Worm (Caenorhabditis elegans) whole organism, midembryonic: ENCODE data around the gene col-78.

ENCODE experiments used
- T22C8.4 ChIP-seq: fragments of 200-800 bp; sonication (Bioruptor generic); IDR thresholded peaks from 2 replicates; pipeline ENCODE4 v1.3.6; 2022; ENCODE audit warnings: missing genetic modification characterization, missing compliant biosample characterization
- cog-1 ChIP-seq: sonication (generic microtip); optimal IDR thresholded peaks from 2 replicates; lab custom pipeline; 2016; ENCODE audit warnings: missing genetic modification characterization, missing compliant biosample characterization
- flt-1 ChIP-seq: fragments of 200-800 bp; sonication (Bioruptor generic); IDR thresholded peaks from 2 replicates; pipeline ENCODE4 v1.3.6; 2022; ENCODE audit warnings: missing genetic modification characterization, missing compliant biosample characterization
- tab-1 ChIP-seq: fragments of 200-800 bp; sonication (Bioruptor generic); IDR thresholded peaks from 2 replicates; pipeline ENCODE4 v1.3.6; 2022; ENCODE audit warnings: missing genetic modification characterization, missing compliant biosample characterization
- ztf-23 ChIP-seq: fragments of 200-800 bp; sonication (Bioruptor generic); IDR thresholded peaks from 2 replicates; pipeline ENCODE4 v1.3.6; 2022; ENCODE audit warnings: missing genetic modification reagents, missing genetic modification characterization, missing compliant biosample characterization
- ztf-29 ChIP-seq: fragments of 200-800 bp; sonication (Bioruptor generic); IDR thresholded peaks from 2 replicates; pipeline ENCODE4 v1.3.6; 2022; ENCODE audit warnings: missing genetic modification reagents, missing genetic modification characterization, missing compliant biosample characterization

DNA sequence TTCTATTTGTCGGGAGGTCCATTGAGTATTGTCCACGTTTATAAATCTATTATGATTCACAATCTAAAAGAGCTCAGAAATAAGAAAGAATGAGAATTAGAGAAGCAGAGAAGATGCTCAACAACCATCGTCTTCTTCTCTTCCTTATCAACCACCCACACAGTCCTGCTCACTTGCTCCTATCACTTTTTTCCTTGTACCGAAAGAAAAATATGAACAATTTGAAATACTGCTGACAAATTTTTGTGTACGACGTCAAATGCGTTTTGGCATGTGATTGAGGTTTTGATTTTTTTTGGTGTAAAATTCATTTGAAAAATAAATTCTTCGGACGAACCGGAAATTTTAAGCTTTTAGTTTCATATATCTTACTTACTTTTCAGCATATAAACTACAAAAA is 44.0 kb downstream of the col-78 start:
- TF ChIP-seq T22C8.4 (no peak), ztf-29 (no peak), flt-1 (no peak), cog-1 (tag; lab: Kevin White, UChicago) (no peak), tab-1 (GFP tag; lab: Robert Waterston, UW) (no peak), ztf-23 (GFP tag; lab: Robert Waterston, UW) (no peak)
